Fruit fly (Drosophila melanogaster) whole organism, embryonic: Measurements from ENCODE around the gene nonC.

ENCODE experiments used
- CG10209 ChIP-seq: fragments of 200-800 bp; sonication (Bioruptor generic); optimal IDR thresholded peaks from 3 replicates; lab custom pipeline; 2017; ENCODE audit warnings: missing biosample characterization, mild to moderate bottlenecking, missing genetic modification characterization, missing genetic modification reagents
- CG10366 ChIP-seq: fragments of 200-800 bp; sonication (Bioruptor generic); IDR thresholded peaks from 2 replicates; pipeline ENCODE4 v1.3.6; 2022; ENCODE audit warnings: missing biosample characterization, missing genetic modification characterization
- CG4617 ChIP-seq: fragments of 200-800 bp; sonication (Bioruptor generic); optimal IDR thresholded peaks from 3 replicates; lab custom pipeline; 2016; ENCODE audit warnings: missing biosample characterization, missing genetic modification characterization, borderline replicate concordance
- CG6654 ChIP-seq: fragments of 200-800 bp; sonication (Bioruptor generic); optimal IDR thresholded peaks from 2 replicates; lab custom pipeline; 2017; ENCODE audit warnings: missing biosample characterization, mild to moderate bottlenecking, missing genetic modification characterization
- CG8478 ChIP-seq: fragments of >200 bp; optimal IDR thresholded peaks from 2 replicates; lab custom pipeline; 2018
- Jarid2 ChIP-seq: fragments of 200-800 bp; sonication (Bioruptor generic); optimal IDR thresholded peaks from 3 replicates; lab custom pipeline; 2017; ENCODE audit warnings: mild to moderate bottlenecking, missing biosample characterization, missing genetic modification reagents, missing genetic modification characterization
- Nf-YC ChIP-seq: fragments of 200-800 bp; optimal IDR thresholded peaks from 3 replicates; lab custom pipeline; 2019; ENCODE audit warnings: missing biosample characterization, mild to moderate bottlenecking, missing genetic modification characterization, moderate library complexity

DNA sequence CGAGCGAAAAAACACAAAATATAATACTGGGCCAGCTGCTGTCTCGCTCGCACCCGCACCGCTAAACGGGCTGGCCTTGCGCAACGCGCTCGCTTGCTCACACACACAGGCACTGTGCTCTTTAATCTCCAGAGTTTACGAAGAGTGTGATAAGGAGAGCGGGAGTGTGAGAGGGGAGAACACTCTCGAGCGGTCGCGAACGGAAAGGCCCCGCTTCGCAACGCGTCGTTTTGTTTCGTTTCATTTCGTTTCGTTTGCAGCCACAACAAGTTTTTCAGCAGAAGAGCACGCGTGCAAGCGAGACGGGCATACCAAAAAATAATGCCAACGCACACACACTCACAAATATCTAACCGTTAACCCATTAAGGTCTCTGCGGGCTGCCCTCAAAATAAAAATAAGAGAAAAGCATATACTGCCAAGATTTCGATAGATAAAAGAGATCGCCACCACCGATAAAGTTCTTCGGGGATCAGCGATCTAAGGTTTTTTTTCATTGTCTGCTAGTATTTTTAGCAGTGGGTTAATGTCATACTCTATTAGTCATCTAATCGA is 37.3 kb downstream of the nonC start:
- TF ChIP-seq Jarid2, result no peak
- peak; percentile 64; the same call in 1 of the 2 replicates for TF ChIP-seq CG10366 (GFP tag; lab: Robert Waterston, UW)
- no peak for TF ChIP-seq CG4617 (GFP tag; lab: Kevin White, UChicago)
- peak; percentile 54 for TF ChIP-seq CG10209
- peak; percentile 66 for TF ChIP-seq Nf-YC (tag; lab: Kevin White, UChicago)
- peak; percentile 79 for TF ChIP-seq CG8478 (lab: Kevin White, UChicago)
- no peak for TF ChIP-seq CG6654 (GFP tag; lab: Kevin White, UChicago)
